Fruit fly (Drosophila melanogaster) whole organism, adult: ENCODE data around the gene klu.

Experiments used
- CG14711 ChIP-seq: fragments of 200-800 bp; sonication (Bioruptor generic); optimal IDR thresholded peaks from 2 replicates; lab custom pipeline; 2018; ENCODE audit warnings: missing biosample characterization, mild to moderate bottlenecking, missing genetic modification characterization, moderate library complexity
- CG1620 ChIP-seq: fragments of 200-800 bp; sonication (Bioruptor generic); optimal IDR thresholded peaks from 2 replicates; lab custom pipeline; 2016; ENCODE audit warnings: missing biosample characterization, missing genetic modification characterization
- CG7045 ChIP-seq: fragments of 200-800 bp; sonication (Bioruptor generic); optimal IDR thresholded peaks from 2 replicates; lab custom pipeline; 2017; ENCODE audit warnings: missing biosample characterization, mild to moderate bottlenecking, missing genetic modification characterization
- Clk ChIP-seq: fragments of 200-800 bp; sonication (Bioruptor generic); optimal IDR thresholded peaks from 2 replicates; lab custom pipeline; 2017; ENCODE audit warnings: missing biosample characterization, missing genetic modification characterization
- Hr96 ChIP-seq: fragments of 200-800 bp; sonication (Bioruptor generic); optimal IDR thresholded peaks from 2 replicates; lab custom pipeline; 2016; ENCODE audit warnings: missing biosample characterization, missing genetic modification characterization
- Mnt ChIP-seq: fragments of 200-800 bp; sonication (Bioruptor generic); optimal IDR thresholded peaks from 2 replicates; lab custom pipeline; 2016; ENCODE audit warnings: missing biosample characterization, mild to moderate bottlenecking, missing genetic modification characterization
- ovo ChIP-seq: fragments of 200-800 bp; sonication (Bioruptor generic); optimal IDR thresholded peaks from 2 replicates; lab custom pipeline; 2016; ENCODE audit warnings: missing biosample characterization, missing genetic modification characterization
- toe ChIP-seq: fragments of 200-800 bp; sonication (Bioruptor generic); optimal IDR thresholded peaks from 2 replicates; lab custom pipeline; 2016; ENCODE audit warnings: missing biosample characterization, missing genetic modification characterization

- no peak for TF ChIP-seq Hr96 (GFP tag; lab: Kevin White, UChicago)
- no peak for TF ChIP-seq toe (GFP tag; lab: Kevin White, UChicago)
- no peak for TF ChIP-seq CG1620 (GFP tag; lab: Kevin White, UChicago)
- no peak for TF ChIP-seq Clk (GFP tag; lab: Kevin White, UChicago)
- TF ChIP-seq ovo: peak; percentile 68
- TF ChIP-seq Mnt: peak; percentile 17
- TF ChIP-seq CG14711 (tag; lab: Kevin White, UChicago): no peak
- TF ChIP-seq CG7045 (GFP tag; lab: Kevin White, UChicago): no peak
These were observed 37.6 kb upstream of the klu start for dm6 chr3L:11046559-11046958.
